Worm (Caenorhabditis elegans) whole organism, early embryonic: ENCODE results near the gene F08C6.5.

Experiments
- B0310.2 ChIP-seq: sonication (generic microtip); optimal IDR thresholded peaks from 2 replicates; lab custom pipeline; 2016; ENCODE audit warnings: mild to moderate bottlenecking, missing genetic modification characterization, missing compliant biosample characterization
- F13C5.2 ChIP-seq: sonication (generic microtip); optimal IDR thresholded peaks from 2 replicates; lab custom pipeline; 2017; ENCODE audit warnings: mild to moderate bottlenecking, missing genetic modification characterization, inconsistent platforms, missing compliant biosample characterization
- aly-1 ChIP-seq: sonication (generic microtip); optimal IDR thresholded peaks from 2 replicates; lab custom pipeline; 2016; ENCODE audit warnings: missing genetic modification characterization, missing compliant biosample characterization
- ama-1 ChIP-seq: fragments of 150-350 bp; optimal IDR thresholded peaks from 2 replicates; lab custom pipeline; 2014
- ceh-13 ChIP-seq: fragments of 200-800 bp; sonication (Bioruptor generic); optimal IDR thresholded peaks from 2 replicates; lab custom pipeline; 2018; ENCODE audit warnings: mild to moderate bottlenecking, missing genetic modification characterization, missing compliant biosample characterization
- ceh-36 ChIP-seq: sonication (generic microtip); optimal IDR thresholded peaks from 2 replicates; lab custom pipeline; 2016; ENCODE audit warnings: missing genetic modification characterization, inconsistent platforms, missing compliant biosample characterization
- ets-7 ChIP-seq: sonication (generic microtip); optimal IDR thresholded peaks from 2 replicates; lab custom pipeline; 2016; ENCODE audit warnings: missing genotype, missing genetic modification characterization, missing compliant biosample characterization
- flt-1 ChIP-seq: fragments of 200-800 bp; sonication (Bioruptor generic); IDR thresholded peaks from 2 replicates; pipeline ENCODE4 v1.3.6; 2022; ENCODE audit warnings: missing genetic modification characterization, missing compliant biosample characterization
- hmbx-1 ChIP-seq: sonication (generic microtip); optimal IDR thresholded peaks from 2 replicates; lab custom pipeline; 2016; ENCODE audit warnings: mild to moderate bottlenecking, missing genetic modification characterization, missing compliant biosample characterization
- hmg-4 ChIP-seq: fragments of 200-800 bp; sonication (Bioruptor generic); optimal IDR thresholded peaks from 2 replicates; lab custom pipeline; 2018; ENCODE audit warnings: mild to moderate bottlenecking, missing genetic modification characterization, missing compliant biosample characterization
- hnd-1 ChIP-seq: sonication (generic microtip); optimal IDR thresholded peaks from 2 replicates; lab custom pipeline; 2016; ENCODE audit warnings: missing genetic modification characterization, missing compliant biosample characterization
- pes-1 ChIP-seq: fragments of 200-800 bp; sonication (Bioruptor generic); IDR thresholded peaks from 2 replicates; pipeline ENCODE4 v1.3.6; 2022; ENCODE audit warnings: missing genetic modification reagents, missing genetic modification characterization, missing compliant biosample characterization
- scrt-1 ChIP-seq: fragments of 200-800 bp; sonication (Bioruptor generic); IDR thresholded peaks from 2 replicates; pipeline ENCODE4 v1.3.6; 2022; ENCODE audit warnings: missing genetic modification characterization, missing compliant biosample characterization
- sea-1 ChIP-seq: fragments of 200-800 bp; sonication (Bioruptor generic); conservative IDR thresholded peaks from 2 replicates; pipeline ENCODE4 v1.3.6; 2022; ENCODE audit warnings: missing genetic modification characterization, missing compliant biosample characterization
- tbx-11 ChIP-seq: fragments of 200-800 bp; sonication (Bioruptor generic); IDR thresholded peaks from 2 replicates; pipeline ENCODE4 v1.3.6; 2022; ENCODE audit warnings: missing genetic modification characterization, missing compliant biosample characterization
- tbx-37 ChIP-seq: fragments of 200-800 bp; sonication (Bioruptor generic); conservative IDR thresholded peaks from 2 replicates; pipeline ENCODE4 v1.3.6; 2022; ENCODE audit warnings: missing genetic modification reagents, missing genetic modification characterization, missing compliant biosample characterization
- tra-4 ChIP-seq: sonication (generic microtip); optimal IDR thresholded peaks from 2 replicates; lab custom pipeline; 2017; ENCODE audit warnings: missing genetic modification characterization, missing compliant biosample characterization

The F08C6.5 gene

ce11 chrX:7596029-7596428, 36.8 kb downstream of the F08C6.5 start:
- TF ChIP-seq flt-1 (GFP tag; lab: Robert Waterston, UW) (no peak), ama-1 (lab: Kevin White, UChicago) (no peak), ceh-13 (no peak), tbx-37 (GFP tag; lab: Robert Waterston, UW) (no peak), hnd-1 (tag; lab: Kevin White, UChicago) (no peak), aly-1 (tag; lab: Kevin White, UChicago) (no peak), scrt-1 (GFP tag; lab: Robert Waterston, UW) (no peak), hmbx-1 (no peak), F13C5.2 (tag; lab: Kevin White, UChicago) (no peak), tbx-11 (GFP tag; lab: Robert Waterston, UW) (no peak), ets-7 (no peak), B0310.2 (tag; lab: Kevin White, UChicago) (no peak), tra-4 (no peak), pes-1 (GFP tag; lab: Robert Waterston, UW) (no peak), ceh-36 (no peak), hmg-4 (GFP tag; lab: Kevin White, UChicago) (no peak), sea-1 (GFP tag; lab: Robert Waterston, UW) (no peak)

DNA sequence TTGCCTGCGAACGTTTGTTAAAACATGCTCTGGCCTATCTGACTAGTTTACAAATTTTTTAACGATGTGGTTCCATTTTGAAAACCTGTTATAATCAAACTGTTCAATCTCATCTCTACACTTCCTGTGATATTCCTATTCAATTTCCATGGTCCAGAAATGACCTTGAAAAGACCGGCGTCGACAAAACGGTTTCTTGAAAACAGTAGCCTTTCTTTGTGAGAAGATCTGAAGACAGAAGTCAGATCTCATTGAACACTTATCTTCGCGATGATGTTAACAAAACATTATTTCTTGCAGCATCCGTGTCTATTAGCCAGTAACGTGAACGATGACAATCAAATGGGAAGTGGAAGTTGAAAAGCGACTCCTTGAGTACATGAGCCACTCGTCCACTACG, 37.4 kb downstream of the F08C6.5 start, which contains the start of gene C44E12.1:
C44E12.1 (plus strand) TSS at position 301 of the 400 bp plus-strand sequence.
- no peak for TF ChIP-seq F13C5.2 (tag; lab: Kevin White, UChicago)
- no peak for TF ChIP-seq sea-1 (GFP tag; lab: Robert Waterston, UW)

ce11 chrX:7607982-7608381, 48.8 kb downstream of the F08C6.5 start, which contains the start of gene twk-17:
twk-17 (minus strand) TSS chrX:7608082.
- no peak for TF ChIP-seq tra-4
- no peak for TF ChIP-seq tbx-37 (GFP tag; lab: Robert Waterston, UW)
- no peak for TF ChIP-seq flt-1 (GFP tag; lab: Robert Waterston, UW)
- no peak for TF ChIP-seq tbx-11 (GFP tag; lab: Robert Waterston, UW)
- TF ChIP-seq ceh-13 = no peak
- no peak for TF ChIP-seq F13C5.2 (tag; lab: Kevin White, UChicago)
- TF ChIP-seq ama-1 (lab: Kevin White, UChicago) = no peak
- no peak for TF ChIP-seq pes-1 (GFP tag; lab: Robert Waterston, UW)
- no peak for TF ChIP-seq scrt-1 (GFP tag; lab: Robert Waterston, UW)
- TF ChIP-seq ceh-36 = no peak
- no peak for TF ChIP-seq hnd-1 (tag; lab: Kevin White, UChicago)
- no peak for TF ChIP-seq ets-7
- no peak for TF ChIP-seq B0310.2 (tag; lab: Kevin White, UChicago)
- TF ChIP-seq sea-1 (GFP tag; lab: Robert Waterston, UW) = no peak
- TF ChIP-seq hmbx-1 = no peak
- TF ChIP-seq hmg-4 (GFP tag; lab: Kevin White, UChicago) = no peak
- TF ChIP-seq aly-1 (tag; lab: Kevin White, UChicago) = no peak
